Worm (Caenorhabditis elegans) whole organism, dauer: ENCODE data around the gene F28A12.10.

Source experiments
- unc-62 ChIP-seq: sonication (generic microtip); optimal IDR thresholded peaks from 2 replicates; lab custom pipeline; 2017; ENCODE audit warnings: missing biosample characterization, missing genetic modification reagents, missing genetic modification characterization

Gene F28A12.10

DNA sequence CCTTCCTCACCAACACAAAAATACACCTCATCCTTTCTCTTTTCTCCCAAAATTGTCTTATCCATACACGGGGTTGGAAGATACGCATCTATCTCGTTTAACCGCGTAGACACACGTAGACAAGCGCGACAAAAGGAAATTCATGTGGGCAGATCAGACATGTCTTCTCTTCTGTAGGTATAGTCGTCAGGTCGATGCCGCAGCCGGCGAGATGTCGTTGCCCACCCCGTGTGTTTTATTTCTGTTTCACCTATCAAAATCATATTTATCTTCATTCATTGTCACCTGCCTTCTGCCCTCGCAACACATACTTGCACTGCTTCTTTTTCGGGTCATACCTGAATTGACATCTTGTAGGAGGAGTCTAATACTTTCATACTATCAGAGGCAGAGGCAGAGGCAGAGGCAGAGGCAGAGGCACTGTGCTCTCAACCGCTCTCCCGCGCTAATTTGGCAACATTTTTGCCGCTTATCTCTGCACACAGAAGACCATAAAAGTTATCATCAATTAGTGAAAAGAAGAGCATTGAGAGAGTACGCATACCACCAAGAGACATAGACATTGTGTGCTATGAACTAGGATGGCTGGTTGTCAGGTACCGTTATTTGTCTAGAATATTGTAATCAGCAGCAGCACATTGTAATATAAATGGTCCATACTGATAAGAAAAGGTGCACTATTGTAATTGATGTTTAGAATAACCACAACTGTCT lies 23.8 kb upstream of the F28A12.10 start:
- no peak for TF ChIP-seq unc-62 (GFP tag; lab: Kevin White, UChicago)

DNA sequence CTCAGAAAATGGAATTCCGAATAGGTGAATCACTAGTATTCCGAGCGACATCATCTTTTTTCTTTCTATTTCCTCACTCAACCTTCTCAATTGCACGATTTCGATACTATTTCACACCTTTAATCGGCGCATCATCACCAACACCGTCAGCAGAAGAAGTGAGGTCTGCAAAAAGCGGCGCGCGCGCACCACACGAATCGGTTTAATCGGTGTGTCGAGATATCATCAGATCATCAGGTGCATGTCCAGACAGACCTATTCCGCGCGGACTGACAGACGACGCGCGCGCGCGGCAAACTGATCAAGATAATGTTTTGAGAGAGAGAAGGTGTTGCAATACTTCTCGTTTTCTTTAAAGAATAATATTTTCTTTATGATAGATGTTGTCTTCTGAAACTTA lies 22.9 kb upstream of the F28A12.10 start:
- TF ChIP-seq unc-62 (GFP tag; lab: Kevin White, UChicago), result no peak

DNA sequence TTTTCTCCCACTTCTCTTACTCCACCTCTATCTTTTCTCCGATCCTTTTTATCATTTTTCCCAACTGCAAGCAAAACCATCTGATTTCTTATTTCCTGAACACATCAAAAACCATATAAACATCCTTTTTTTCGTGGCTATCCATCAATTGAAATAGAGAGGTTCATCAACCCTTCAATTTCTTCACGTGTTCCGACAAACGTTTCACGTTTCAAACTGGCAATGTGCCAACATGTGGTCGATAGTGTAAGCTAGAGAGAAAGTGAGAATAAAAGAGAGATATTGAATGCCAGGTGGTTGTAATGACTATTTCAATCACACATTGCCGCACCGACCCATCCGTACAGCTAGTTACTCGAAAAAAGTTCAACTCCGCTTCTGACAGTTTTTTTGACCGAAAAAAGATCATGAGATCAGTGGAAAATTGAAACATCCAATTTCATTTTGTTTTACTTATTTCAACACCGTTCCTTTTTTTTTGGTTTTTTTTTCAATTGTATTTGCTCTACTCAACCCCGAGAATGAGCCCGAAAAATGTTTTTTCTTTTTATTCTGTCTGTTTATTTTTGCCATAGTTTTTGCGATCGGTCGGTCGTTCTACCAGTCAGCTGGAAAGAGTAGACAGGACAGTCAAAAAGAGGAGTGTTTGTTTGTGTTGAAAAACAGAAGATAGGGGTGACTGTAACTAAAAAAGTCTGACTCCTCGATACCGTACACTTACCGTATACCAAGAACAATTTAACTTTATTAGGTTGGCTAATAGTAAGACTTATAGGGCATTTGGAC lies 21.2 kb upstream of the F28A12.10 start:
- no peak for TF ChIP-seq unc-62 (GFP tag; lab: Kevin White, UChicago)

ce11 chrV:8657911-8658310 lies 20.3 kb upstream of the F28A12.10 start:
- TF ChIP-seq unc-62 (GFP tag; lab: Kevin White, UChicago), result no peak

- TF ChIP-seq unc-62 (GFP tag; lab: Kevin White, UChicago), result no peak
Observed at ce11 chrV:8654460-8655419, 17.2 kb upstream of the F28A12.10 start.

ce11 chrV:8653080-8653821 lies 15.7 kb upstream of the F28A12.10 start:
- no peak for TF ChIP-seq unc-62 (GFP tag; lab: Kevin White, UChicago)

DNA sequence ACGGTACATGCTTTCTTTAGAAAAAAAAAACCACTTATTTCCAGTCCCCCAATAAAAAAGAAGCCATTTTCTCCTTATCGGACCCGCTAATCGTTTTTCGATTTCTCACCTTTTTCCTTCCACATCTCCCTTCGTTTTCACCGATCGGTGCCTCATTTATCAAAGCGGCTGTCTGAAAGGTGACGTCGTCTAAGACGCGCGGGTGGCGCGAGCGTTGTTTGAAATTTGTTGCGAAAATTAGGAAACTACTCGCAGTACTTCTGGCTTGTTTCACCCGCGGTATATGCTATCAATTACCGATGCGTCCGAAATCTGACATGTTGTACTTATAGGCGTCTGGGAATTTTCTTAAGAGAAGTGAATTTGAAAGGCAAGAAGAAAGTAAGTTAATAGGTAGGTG lies 14.6 kb upstream of the F28A12.10 start:
- TF ChIP-seq unc-62 (GFP tag; lab: Kevin White, UChicago), result no peak

ce11 chrV:8651007-8651711 lies 13.6 kb upstream of the F28A12.10 start:
- TF ChIP-seq unc-62 (GFP tag; lab: Kevin White, UChicago), result no peak

DNA sequence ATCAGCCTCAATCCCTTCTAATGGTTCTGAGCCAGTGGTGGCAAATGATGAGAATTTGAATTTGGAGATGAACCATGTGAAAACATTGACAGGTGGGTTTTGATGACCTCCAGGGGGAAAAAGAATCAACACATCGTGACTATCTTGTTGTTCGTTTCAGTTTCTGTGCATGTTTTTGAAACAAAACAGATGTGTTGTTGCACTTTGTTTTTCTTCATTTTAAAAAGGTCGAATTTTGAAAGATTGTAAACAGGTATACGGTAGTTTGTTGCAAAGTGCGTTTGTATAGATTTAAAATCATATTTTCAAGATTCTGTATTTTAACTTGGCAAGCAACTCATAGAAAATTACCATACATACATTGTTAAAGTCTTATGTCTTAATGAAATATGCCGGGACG lies 12.8 kb upstream of the F28A12.10 start:
- TF ChIP-seq unc-62 (GFP tag; lab: Kevin White, UChicago), result no peak

DNA sequence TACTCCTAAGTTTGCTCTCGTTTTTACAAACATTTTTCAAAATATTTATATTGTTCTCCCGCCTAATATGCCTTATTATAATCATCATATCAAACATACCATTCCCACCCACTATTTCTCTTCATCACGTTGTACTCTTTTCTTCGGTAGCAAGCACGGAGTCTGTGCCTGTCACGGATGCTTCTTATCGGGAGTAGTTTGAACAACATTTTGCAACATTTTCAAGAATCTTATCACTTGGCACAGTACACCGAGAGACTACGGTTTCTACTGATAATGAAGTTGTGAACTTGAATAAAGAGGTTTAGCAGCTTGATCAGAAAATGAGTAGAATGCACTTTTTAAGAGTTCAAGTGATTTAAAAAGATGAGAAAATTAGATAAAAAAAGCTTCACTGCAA lies 10.7 kb upstream of the F28A12.10 start:
- TF ChIP-seq unc-62 (GFP tag; lab: Kevin White, UChicago), result no peak

ce11 chrV:8643093-8643492 lies 5.5 kb upstream of the F28A12.10 start, which contains the start of gene asp-13:
TSS of gene asp-13 (minus strand) at chrV:8643193.
- no peak for TF ChIP-seq unc-62 (GFP tag; lab: Kevin White, UChicago)

DNA sequence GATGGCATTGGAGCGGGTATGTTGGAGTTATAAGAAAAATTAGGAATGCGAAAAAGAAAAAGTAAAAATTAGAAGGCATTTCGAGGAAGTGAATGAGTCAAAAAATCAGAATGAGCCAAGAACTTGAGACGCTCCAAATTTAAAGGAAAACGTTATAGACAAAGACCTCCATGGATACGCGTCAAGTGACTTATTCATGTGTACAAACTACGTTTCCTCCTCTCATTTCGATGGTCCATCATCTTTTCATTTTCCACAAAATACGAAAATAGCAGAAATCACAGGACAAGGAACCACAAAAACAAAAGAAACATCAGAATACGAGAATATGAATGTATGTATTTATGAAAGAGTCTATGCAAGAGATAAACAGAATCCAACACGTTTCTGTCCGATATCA lies 3.7 kb upstream of the F28A12.10 start, which contains the start of gene F28A12.3:
Gene F28A12.3, minus strand, starts transcription at position 101 of the 400 bp plus-strand sequence.
- no peak for TF ChIP-seq unc-62 (GFP tag; lab: Kevin White, UChicago)

- TF ChIP-seq unc-62 (GFP tag; lab: Kevin White, UChicago), result no peak
Observed at ce11 chrV:8636907-8637306, 659 bp downstream of the F28A12.10 start, which contains the start of gene grl-12. TSS of gene grl-12 (minus strand) at chrV:8637007.

- no peak for TF ChIP-seq unc-62 (GFP tag; lab: Kevin White, UChicago)
Observed at ce11 chrV:8635575-8635974, 2.0 kb downstream of the F28A12.10 start, which contains the start of gene oac-29. TSS of gene oac-29 (minus strand) at chrV:8635675.
